Fruit fly (Drosophila melanogaster) S2 (cell line): ENCODE results near the gene Hsp60A.

ENCODE experiments used
- CG8478 ChIP-seq: fragments of >200 bp; optimal IDR thresholded peaks from 2 replicates; lab custom pipeline; 2018
- CTCF ChIP-seq, 2 experiments: fragments of >200 bp; optimal IDR thresholded peaks; 2 replicates each; lab custom pipeline; 2018

DNA sequence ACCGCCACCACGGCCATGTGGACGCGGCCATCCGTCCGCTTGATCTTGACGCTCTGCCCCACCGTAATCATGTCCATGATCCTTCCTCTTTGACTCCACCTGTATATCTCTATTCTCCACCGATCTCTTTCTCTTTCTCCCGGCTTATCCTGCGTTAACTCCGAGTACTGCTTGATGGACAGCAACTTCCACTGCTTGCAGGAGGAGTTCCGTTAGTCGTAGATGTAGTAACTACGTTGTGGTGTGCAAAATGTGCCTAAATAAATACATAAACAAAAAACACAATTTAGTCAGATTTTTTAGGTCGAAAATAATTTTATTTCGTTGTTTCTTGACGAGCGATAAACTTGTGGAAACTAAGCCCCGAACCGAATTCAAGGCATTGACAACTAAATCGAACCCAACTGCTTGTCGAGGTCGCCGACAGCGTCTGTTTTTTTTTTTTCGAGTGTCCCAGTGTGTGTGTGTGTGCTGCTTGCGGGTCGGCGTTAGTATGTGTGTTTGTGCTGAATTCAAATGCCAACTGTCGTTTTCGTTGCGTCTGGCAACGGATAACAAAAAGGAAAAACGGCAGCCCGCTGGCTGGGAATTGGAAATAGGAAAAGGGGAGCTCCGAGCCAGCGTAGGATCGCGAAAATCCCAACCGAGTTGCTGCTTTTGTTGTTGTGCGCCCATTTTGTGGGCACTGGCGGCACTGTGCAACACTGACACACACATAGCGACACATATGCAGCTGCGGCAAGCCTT, 27.7 kb downstream of the Hsp60A start:
- TF ChIP-seq CTCF (optimal IDR thresholded peaks at IDR 0.05; lab: Kevin White, UChicago) (no peak), CG8478 (lab: Kevin White, UChicago) (no peak)
